Fruit fly (Drosophila melanogaster) whole organism, embryonic: ENCODE results near the gene CG7556.

Source experiments
- Aef1 ChIP-seq: fragments of 200-800 bp; sonication (Bioruptor generic); IDR thresholded peaks from 3 replicates; pipeline ENCODE4 v1.3.6; 2022; ENCODE audit warnings: missing biosample characterization, missing genetic modification characterization
- CG10959 ChIP-seq: fragments of 200-800 bp; sonication (Bioruptor generic); IDR thresholded peaks from 2 replicates; pipeline ENCODE4 v1.3.6; 2022; ENCODE audit warnings: missing biosample characterization, missing genetic modification characterization
- CG11723 ChIP-seq: fragments of 200-800 bp; sonication (Bioruptor generic); optimal IDR thresholded peaks from 2 replicates; lab custom pipeline; 2017; ENCODE audit warnings: missing biosample characterization, mild to moderate bottlenecking, missing genetic modification characterization
- CG12659 ChIP-seq: fragments of 200-800 bp; sonication (Bioruptor generic); optimal IDR thresholded peaks from 3 replicates; lab custom pipeline; 2017; ENCODE audit warnings: mild to moderate bottlenecking, missing biosample characterization, missing genetic modification reagents, missing genetic modification characterization
- CG1602 ChIP-seq: fragments of 200-800 bp; sonication (Bioruptor generic); optimal IDR thresholded peaks from 3 replicates; lab custom pipeline; 2016; ENCODE audit warnings: missing biosample characterization, missing genetic modification characterization
- CG17359 ChIP-seq: fragments of 200-800 bp; sonication (Bioruptor generic); optimal IDR thresholded peaks from 3 replicates; lab custom pipeline; 2018; ENCODE audit warnings: missing biosample characterization, mild to moderate bottlenecking, missing genetic modification characterization, moderate library complexity
- CG18599 ChIP-seq: fragments of 200-800 bp; sonication (Bioruptor generic); optimal IDR thresholded peaks from 3 replicates; lab custom pipeline; 2017; ENCODE audit warnings: missing biosample characterization, missing genetic modification characterization, mild to moderate bottlenecking, moderate library complexity, missing genetic modification reagents
- CG2120 ChIP-seq: fragments of 200-800 bp; sonication (Bioruptor generic); optimal IDR thresholded peaks from 3 replicates; lab custom pipeline; 2016; ENCODE audit warnings: missing biosample characterization, missing genetic modification characterization
- CG2678 ChIP-seq: fragments of 200-800 bp; sonication (Bioruptor generic); optimal IDR thresholded peaks from 3 replicates; lab custom pipeline; 2019; ENCODE audit warnings: missing biosample characterization, mild to moderate bottlenecking, missing genetic modification characterization, moderate library complexity
- CG30431 ChIP-seq: fragments of 200-800 bp; sonication (Bioruptor generic); optimal IDR thresholded peaks from 2 replicates; lab custom pipeline; 2017; ENCODE audit warnings: missing biosample characterization, missing genetic modification characterization
- CG31388 ChIP-seq: fragments of 200-800 bp; sonication (Bioruptor generic); optimal IDR thresholded peaks from 2 replicates; lab custom pipeline; 2016; ENCODE audit warnings: missing biosample characterization, missing genetic modification characterization
- CG3407 ChIP-seq: fragments of 200-800 bp; sonication (Bioruptor generic); optimal IDR thresholded peaks from 2 replicates; lab custom pipeline; 2018; ENCODE audit warnings: missing biosample characterization, mild to moderate bottlenecking, missing genetic modification characterization
- CG3726 ChIP-seq: fragments of 200-800 bp; sonication (Bioruptor generic); IDR thresholded peaks from 3 replicates; pipeline ENCODE4, ENCODE4 v1.3.6; 2022; ENCODE audit warnings: missing biosample characterization, missing genetic modification characterization
- CG5180 ChIP-seq: fragments of 200-800 bp; sonication (Bioruptor generic); optimal IDR thresholded peaks from 3 replicates; lab custom pipeline; 2017; ENCODE audit warnings: missing biosample characterization, missing genetic modification characterization, mild to moderate bottlenecking, moderate library complexity, missing genetic modification reagents
- CG6175 ChIP-seq: fragments of 200-800 bp; sonication (Bioruptor generic); IDR thresholded peaks from 3 replicates; pipeline ENCODE4 v1.3.6; 2022; ENCODE audit warnings: missing biosample characterization, missing genetic modification characterization
- CG7786 ChIP-seq: fragments of 200-800 bp; sonication (Bioruptor generic); optimal IDR thresholded peaks from 2 replicates; lab custom pipeline; 2016; ENCODE audit warnings: missing biosample characterization, missing genetic modification characterization
- CG7963 ChIP-seq: fragments of 200-800 bp; sonication (Bioruptor generic); IDR thresholded peaks from 3 replicates; pipeline ENCODE4 v1.3.6; 2022; ENCODE audit warnings: missing biosample characterization, missing genetic modification characterization; ENCODE audit not compliant: partially characterized antibody
- CG9215 ChIP-seq: fragments of 200-800 bp; sonication (Bioruptor generic); IDR thresholded peaks from 2 replicates; pipeline ENCODE4 v1.3.6; 2022; ENCODE audit warnings: missing biosample characterization, missing genetic modification characterization
- CHES-1-like ChIP-seq: fragments of 200-800 bp; sonication (Bioruptor generic); optimal IDR thresholded peaks from 2 replicates; lab custom pipeline; 2016; ENCODE audit warnings: missing biosample characterization, missing genetic modification characterization
- Camta ChIP-seq: fragments of 200-800 bp; sonication (Bioruptor generic); optimal IDR thresholded peaks from 2 replicates; lab custom pipeline; 2016; ENCODE audit warnings: missing biosample characterization, missing genetic modification characterization
- CoRest ChIP-seq: fragments of 200-800 bp; sonication (Bioruptor generic); optimal IDR thresholded peaks from 3 replicates; lab custom pipeline; 2018; ENCODE audit warnings: missing biosample characterization, mild to moderate bottlenecking, missing genetic modification characterization, moderate library complexity
- D19B ChIP-seq: fragments of 200-800 bp; sonication (Bioruptor generic); optimal IDR thresholded peaks from 2 replicates; lab custom pipeline; 2017; ENCODE audit warnings: missing biosample characterization, mild to moderate bottlenecking, missing genetic modification characterization
- Dip3 ChIP-seq: fragments of 200-800 bp; sonication (Bioruptor generic); optimal IDR thresholded peaks from 3 replicates; lab custom pipeline; 2016; ENCODE audit warnings: missing biosample characterization, missing genetic modification characterization
- Dref ChIP-seq: fragments of 200-800 bp; sonication (Bioruptor generic); IDR thresholded peaks from 2 replicates; pipeline ENCODE4 v1.3.6; 2022; ENCODE audit warnings: missing biosample characterization, missing genetic modification characterization
- Ets65A ChIP-seq: fragments of 200-800 bp; sonication (Bioruptor generic); peaks from one replicate; lab custom pipeline; 2016; ENCODE audit warnings: missing biosample characterization, missing genetic modification characterization
- Ets97D ChIP-seq: fragments of 200-800 bp; sonication (Bioruptor generic); optimal IDR thresholded peaks from 3 replicates; lab custom pipeline; 2016; ENCODE audit warnings: missing biosample characterization, missing genetic modification characterization
- Hr3 ChIP-seq: fragments of 200-800 bp; sonication (Bioruptor generic); optimal IDR thresholded peaks from 3 replicates; lab custom pipeline; 2016; ENCODE audit warnings: missing biosample characterization, missing genetic modification characterization
- Hr39 ChIP-seq: fragments of >200 bp; optimal IDR thresholded peaks from 2 replicates; lab custom pipeline; 2017
- MBD-R2 ChIP-seq: fragments of 200-800 bp; sonication (Bioruptor generic); IDR thresholded peaks from 2 replicates; pipeline ENCODE4 v1.3.6; 2022; ENCODE audit warnings: missing biosample characterization, missing genetic modification characterization
- Med ChIP-seq: fragments of 200-800 bp; sonication (Bioruptor generic); peaks from one replicate; lab custom pipeline; 2016; ENCODE audit warnings: missing biosample characterization, missing genetic modification characterization, mild to moderate bottlenecking, inconsistent platforms, moderate library complexity
- NK7.1 ChIP-seq: fragments of 200-800 bp; sonication (Bioruptor generic); optimal IDR thresholded peaks from 3 replicates; lab custom pipeline; 2016; ENCODE audit warnings: missing biosample characterization, missing genetic modification characterization
- Ptx1 ChIP-seq: fragments of 200-800 bp; sonication (Bioruptor generic); IDR thresholded peaks from 2 replicates; pipeline ENCODE4 v1.3.6; 2022; ENCODE audit warnings: missing biosample characterization, missing genetic modification characterization
- Ssrp ChIP-seq: fragments of 200-800 bp; sonication (Bioruptor generic); optimal IDR thresholded peaks from 2 replicates; lab custom pipeline; 2018; ENCODE audit warnings: missing biosample characterization, mild to moderate bottlenecking, missing genetic modification characterization, moderate library complexity
- bab2 ChIP-seq: fragments of 200-800 bp; sonication (Bioruptor generic); optimal IDR thresholded peaks from 2 replicates; lab custom pipeline; 2016; ENCODE audit warnings: missing biosample characterization, missing genetic modification characterization
- bsh ChIP-seq, 2 experiments: fragments of 200-800 bp; sonication (Bioruptor generic); optimal IDR thresholded peaks; 2 replicates each; lab custom pipeline; 2017 to 2018; ENCODE audit warnings: mild to moderate bottlenecking in 2 of 2, missing biosample characterization in 2 of 2, missing genetic modification characterization in 2 of 2, moderate library complexity in 1 of 2
- cg ChIP-seq: fragments of 200-800 bp; sonication (Bioruptor generic); optimal IDR thresholded peaks from 3 replicates; lab custom pipeline; 2019; ENCODE audit warnings: missing biosample characterization, mild to moderate bottlenecking, missing genetic modification characterization, moderate library complexity
- ci ChIP-seq: fragments of 200-800 bp; sonication (Bioruptor generic); IDR thresholded peaks from 3 replicates; pipeline ENCODE4 v1.3.6; 2022; ENCODE audit warnings: missing biosample characterization, missing genetic modification characterization
- dmrt99B ChIP-seq: fragments of 200-800 bp; sonication (Bioruptor generic); optimal IDR thresholded peaks from 2 replicates; lab custom pipeline; 2018; ENCODE audit warnings: missing biosample characterization, mild to moderate bottlenecking, missing genetic modification characterization, moderate library complexity
- dpn ChIP-seq, 2 experiments: fragments of 200-800 bp; sonication (Bioruptor generic); optimal IDR thresholded peaks; 3 replicates each; lab custom pipeline; 2016; ENCODE audit warnings: missing biosample characterization in 2 of 2, missing genetic modification characterization in 2 of 2
- fu2 ChIP-seq: fragments of 200-800 bp; sonication (Bioruptor generic); optimal IDR thresholded peaks from 2 replicates; lab custom pipeline; 2016; ENCODE audit warnings: missing biosample characterization, missing genetic modification characterization
- gsb ChIP-seq: fragments of 200-800 bp; sonication (Bioruptor generic); IDR thresholded peaks from 2 replicates; pipeline ENCODE4 v1.3.6; 2022; ENCODE audit warnings: missing biosample characterization, missing genetic modification characterization
- ind ChIP-seq: fragments of 200-800 bp; sonication (Bioruptor generic); optimal IDR thresholded peaks from 3 replicates; lab custom pipeline; 2016; ENCODE audit warnings: missing biosample characterization, missing genetic modification characterization
- lbe ChIP-seq: fragments of 200-800 bp; sonication (Bioruptor generic); optimal IDR thresholded peaks from 2 replicates; lab custom pipeline; 2016; ENCODE audit warnings: missing biosample characterization, mild to moderate bottlenecking, missing genetic modification characterization
- mam ChIP-seq: fragments of 200-800 bp; sonication (Bioruptor generic); optimal IDR thresholded peaks from 3 replicates; lab custom pipeline; 2016; ENCODE audit warnings: missing biosample characterization, missing genetic modification characterization
- nmo ChIP-seq: fragments of 200-800 bp; sonication (Bioruptor generic); optimal IDR thresholded peaks from 2 replicates; lab custom pipeline; 2018; ENCODE audit warnings: missing biosample characterization, mild to moderate bottlenecking, missing genetic modification characterization, moderate library complexity
- pros ChIP-seq: fragments of 200-800 bp; sonication (Bioruptor generic); optimal IDR thresholded peaks from 3 replicates; lab custom pipeline; 2019; ENCODE audit warnings: missing biosample characterization, mild to moderate bottlenecking, missing genetic modification characterization, moderate library complexity
- stwl ChIP-seq: fragments of 200-800 bp; sonication (Bioruptor generic); optimal IDR thresholded peaks from 3 replicates; lab custom pipeline; 2018; ENCODE audit warnings: missing biosample characterization, mild to moderate bottlenecking, missing genetic modification characterization, moderate library complexity
- tna ChIP-seq: fragments of 200-800 bp; sonication (Bioruptor generic); IDR thresholded peaks from 2 replicates; pipeline ENCODE4 v1.3.6; 2022; ENCODE audit warnings: missing biosample characterization, missing genetic modification characterization; ENCODE audit not compliant: partially characterized antibody
- vfl ChIP-seq: fragments of 200-800 bp; sonication (Bioruptor generic); optimal IDR thresholded peaks from 2 replicates; lab custom pipeline; 2016; ENCODE audit warnings: missing biosample characterization, missing genetic modification characterization
- wdn ChIP-seq: fragments of 200-800 bp; sonication (Bioruptor generic); IDR thresholded peaks from 2 replicates; pipeline ENCODE4 v1.3.6; 2022; ENCODE audit warnings: missing biosample characterization, missing genetic modification characterization
- zfh2 ChIP-seq: fragments of 200-800 bp; sonication (Bioruptor generic); optimal IDR thresholded peaks from 2 replicates; lab custom pipeline; 2016; ENCODE audit warnings: missing biosample characterization, missing genetic modification characterization

Gene CG7556

DNA sequence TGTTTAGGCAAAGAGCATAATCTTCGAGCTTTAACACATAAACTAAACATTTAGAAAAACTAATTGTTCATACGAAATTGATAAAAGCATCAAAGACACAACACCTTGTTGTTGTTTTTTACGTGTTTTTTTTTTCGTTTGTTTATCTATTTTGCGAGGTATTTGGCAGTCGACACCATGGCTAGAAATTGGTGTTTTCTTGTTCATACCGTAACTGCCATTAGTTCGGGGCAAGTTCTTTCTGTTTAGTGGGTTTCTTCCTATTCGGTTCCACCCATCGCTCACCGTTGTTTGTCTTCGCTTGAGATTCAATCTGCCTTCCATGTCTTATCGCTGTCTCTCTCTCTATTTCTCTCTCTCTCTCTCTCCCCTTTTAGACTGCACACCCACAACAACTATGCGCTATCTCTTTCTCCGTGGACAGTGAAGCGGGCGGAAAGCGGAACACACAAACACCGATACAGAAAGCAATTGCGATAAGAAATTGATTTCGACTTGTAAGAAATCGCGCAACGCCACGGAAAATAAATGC, 33.1 kb downstream of the CG7556 start (continued):
- TF ChIP-seq Ssrp (tag; lab: Kevin White, UChicago) (peak; percentile 17), CG3726 (GFP tag; lab: Robert Waterston, UW) (no peak), D19B (peak; percentile 95), CG7963 (GFP tag; lab: Robert Waterston, UW) (no peak), CG12659 (no peak), CG31388 (no peak), gsb (GFP tag; lab: Robert Waterston, UW) (no peak), bab2 (GFP tag; lab: Kevin White, UChicago) (peak; percentile 80), CG9215 (GFP tag; lab: Robert Waterston, UW) (0 out of 2 replicates have a peak, but pooled peaks have one; percentile 11), CoRest (peak; percentile 17), Hr3 (GFP tag; lab: Kevin White, UChicago) (peak; percentile 20), lbe (GFP tag; lab: Kevin White, UChicago) (no peak), CG30431 (peak; percentile 10), NK7.1 (peak; percentile 61), MBD-R2 (peak; percentile 15; the same call in 1 of the 2 replicates), CG1602 (GFP tag; lab: Kevin White, UChicago) (peak; percentile 17), Ptx1 (GFP tag; lab: Robert Waterston, UW) (peak; percentile 48), dmrt99B (tag; lab: Kevin White, UChicago) (peak; percentile 35), Ets65A (GFP tag; lab: Kevin White, UChicago) (peak; percentile 97), Camta (GFP tag; lab: Kevin White, UChicago) (no peak), CG17359 (no peak), Aef1 (GFP tag; lab: Robert Waterston, UW) (no peak), pros (GFP tag; lab: Kevin White, UChicago) (peak; percentile 34), CG2120 (GFP tag; lab: Kevin White, UChicago) (peak; percentile 47), fu2 (GFP tag; lab: Kevin White, UChicago) (peak; percentile 4), CHES-1-like (peak; percentile 3), nmo (GFP tag; lab: Kevin White, UChicago) (peak; percentile 75), mam (GFP tag; lab: Kevin White, UChicago) (peak; percentile 41), vfl (no peak), CG6175 (peak; percentile 39; the same call in 1 of the 3 replicates), CG10959 (no peak), cg (GFP tag; lab: Kevin White, UChicago) (peak; percentile 45), CG5180 (GFP tag; lab: Kevin White, UChicago) (peak; percentile 6), Ets97D (GFP tag; lab: Kevin White, UChicago) (peak; percentile 13), ind (GFP tag; lab: Kevin White, UChicago) (peak; percentile 30), Med (peak; percentile 95), CG3407 (GFP tag; lab: Kevin White, UChicago) (no peak), bsh (GFP tag; optimal IDR thresholded peaks at IDR 0.05; lab: Kevin White, UChicago) (peak in 1 of 2 experiments; percentile 23), stwl (no peak), CG11723 (GFP tag; lab: Kevin White, UChicago) (no peak), ci (0 out of 3 replicates have a peak, but pooled peaks have one; percentile 25), CG2678 (tag; lab: Kevin White, UChicago) (peak; percentile 31), tna (GFP tag; lab: Robert Waterston, UW) (no peak), zfh2 (GFP tag; lab: Kevin White, UChicago) (peak; percentile 28), wdn (GFP tag; lab: Robert Waterston, UW) (no peak), CG18599 (GFP tag; lab: Kevin White, UChicago) (peak; percentile 23), Dref (GFP tag; lab: Robert Waterston, UW) (no peak), Hr39 (lab: Kevin White, UChicago) (no peak), Dip3 (GFP tag; lab: Kevin White, UChicago) (peak; percentile 22), dpn (GFP tag; optimal IDR thresholded peaks at IDR 0.05; lab: Kevin White, UChicago) (peak; percentile 17 to 42), CG7786 (GFP tag; lab: Kevin White, UChicago) (peak; percentile 15)
